Worm (Caenorhabditis elegans): Measurements from ENCODE around the gene fipr-14.

The fipr-14 gene

ce11 chrIV:10916134-10916533, 39.2 kb downstream of the fipr-14 start:
- TF ChIP-seq klf-2 (GFP tag; conservative IDR thresholded peaks at IDR 0.05) (no peak), tab-1 (GFP tag; IDR thresholded peaks at IDR 0.05) (no peak), T22C8.4 (GFP tag; IDR thresholded peaks at IDR 0.05) (no peak), ztf-23 (GFP tag; IDR thresholded peaks at IDR 0.05) (no peak), ref-1 (GFP tag; conservative IDR thresholded peaks at IDR 0.05) (no peak), flt-1 (GFP tag; IDR thresholded peaks at IDR 0.05) (no peak), med-1 (GFP tag; optimal IDR thresholded peaks at IDR 0.05; ENCODE audit: insufficient read depth) (no peak), ztf-29 (GFP tag; IDR thresholded peaks at IDR 0.05) (no peak), cog-1 (tag; optimal IDR thresholded peaks at IDR 0.05) (no peak)

- TF ChIP-seq flt-1 (GFP tag; IDR thresholded peaks at IDR 0.05) (peak; percentile 50; the same call in 1 of the 2 replicates), ztf-23 (GFP tag; IDR thresholded peaks at IDR 0.05) (no peak), klf-2 (GFP tag; conservative IDR thresholded peaks at IDR 0.05) (no peak), cog-1 (tag; optimal IDR thresholded peaks at IDR 0.05) (peak; percentile 39)
Observed at ce11 chrIV:10918877-10919560, 42.1 kb downstream of the fipr-14 start.

DNA sequence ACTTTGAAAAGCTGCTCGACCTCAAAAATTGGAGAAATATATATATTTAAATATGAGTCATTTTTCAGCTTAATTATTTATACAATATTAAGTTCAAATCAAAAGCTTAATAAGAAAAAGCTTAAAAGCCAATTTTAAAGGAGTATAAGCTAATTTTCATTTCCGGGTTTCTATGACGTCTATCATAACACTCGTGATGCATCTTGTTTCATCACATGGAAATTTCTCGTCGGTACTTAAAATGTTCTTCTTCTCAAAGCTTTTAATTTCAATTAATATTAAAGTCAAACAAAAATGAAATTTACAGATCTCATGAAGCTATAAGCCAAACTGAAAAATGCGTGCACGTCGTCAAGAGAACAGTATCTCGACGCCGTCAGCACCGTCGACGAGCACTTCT, 42.8 kb downstream of the fipr-14 start, which contains the start of gene rbr-2:
Gene rbr-2, plus strand, starts transcription at position 301 of the 400 bp plus-strand sequence.
- TF ChIP-seq ztf-23 (GFP tag; IDR thresholded peaks at IDR 0.05): no peak
